Fruit fly (Drosophila melanogaster): ENCODE measurements around the gene CG44476.

dm6 chr2L:18155877-18156276 is 42.9 kb upstream of the CG44476 start, which contains the start of gene CG5783:
- TF ChIP-seq CG8478 (optimal IDR thresholded peaks at IDR 0.05) (no peak), CTCF (optimal IDR thresholded peaks at IDR 0.05) (no peak)
